Worm (Caenorhabditis elegans) whole organism, L4 larva: Measurements from ENCODE around the gene Y48A6B.3.

Experiments used
- F26F4.8 ChIP-seq: fragments of 200-800 bp; sonication (Bioruptor generic); conservative IDR thresholded peaks from 2 replicates; pipeline ENCODE4 v1.3.6; 2022; ENCODE audit warnings: missing genetic modification characterization, missing compliant biosample characterization
- F49E8.2 ChIP-seq: sonication (generic microtip); optimal IDR thresholded peaks from 2 replicates; lab custom pipeline; 2016; ENCODE audit warnings: missing compliant biosample characterization, mild to moderate bottlenecking, missing genetic modification characterization, borderline replicate concordance
- ZK337.2 ChIP-seq: fragments of 200-800 bp; sonication (Bioruptor generic); IDR thresholded peaks from 2 replicates; pipeline ENCODE4 v1.3.6; 2022; ENCODE audit warnings: missing genetic modification reagents, missing genetic modification characterization, missing compliant biosample characterization
- ZK546.5 ChIP-seq, 2 experiments: sonication (generic microtip); optimal IDR thresholded peaks; 2 replicates each; lab custom pipeline; 2017; ENCODE audit warnings: missing biosample characterization in 2 of 2, missing genetic modification characterization in 2 of 2
- aha-1 ChIP-seq: fragments of 150-350 bp; peaks from one replicate; lab custom pipeline; 2014; ENCODE audit warnings: missing biosample characterization, missing genetic modification characterization
- ama-1 ChIP-seq: fragments of 150-350 bp; optimal IDR thresholded peaks from 2 replicates; lab custom pipeline; 2014; ENCODE audit warnings: inconsistent platforms, mixed read lengths
- ceh-28 ChIP-seq: fragments of 150-350 bp; optimal IDR thresholded peaks from 2 replicates; lab custom pipeline; 2014; ENCODE audit warnings: missing biosample characterization, missing genetic modification reagents, missing genetic modification characterization
- ceh-44 ChIP-seq: fragments of 200-800 bp; sonication (Bioruptor generic); IDR thresholded peaks from 2 replicates; pipeline ENCODE4 v1.3.6; 2022; ENCODE audit warnings: missing genetic modification reagents, missing genetic modification characterization, missing compliant biosample characterization
- ceh-82 ChIP-seq: sonication (generic microtip); optimal IDR thresholded peaks from 2 replicates; lab custom pipeline; 2017; ENCODE audit warnings: missing biosample characterization, missing genetic modification characterization
- ctbp-1 ChIP-seq: fragments of 200-800 bp; sonication (Bioruptor generic); IDR thresholded peaks from 2 replicates; pipeline ENCODE4 v1.3.6; 2022; ENCODE audit warnings: missing genetic modification reagents, missing genetic modification characterization, missing compliant biosample characterization
- daf-12 ChIP-seq: fragments of 150-350 bp; optimal IDR thresholded peaks from 2 replicates; lab custom pipeline; 2014; ENCODE audit warnings: missing biosample characterization, missing genetic modification reagents, missing genetic modification characterization
- daf-16 ChIP-seq, 3 experiments: sonication (generic microtip); optimal IDR thresholded peaks; 2 replicates each; lab custom pipeline; 2016 to 2017; ENCODE audit warnings: missing genetic modification characterization in 3 of 3, missing genetic modification reagents in 3 of 3, mild to moderate bottlenecking in 2 of 3, missing compliant biosample characterization in 2 of 3, missing biosample characterization in 1 of 3, moderate library complexity in 1 of 3
- daf-8 ChIP-seq: fragments of 200-800 bp; sonication (Bioruptor generic); IDR thresholded peaks from 2 replicates; pipeline ENCODE4 v1.3.6; 2022; ENCODE audit warnings: missing genetic modification characterization, missing compliant biosample characterization
- egl-43 ChIP-seq: fragments of 200-800 bp; sonication (Bioruptor generic); IDR thresholded peaks from 2 replicates; pipeline ENCODE4 v1.3.6; 2022; ENCODE audit warnings: missing genetic modification reagents, missing genetic modification characterization, missing compliant biosample characterization
- gei-8 ChIP-seq: fragments of 200-800 bp; sonication (Bioruptor generic); optimal IDR thresholded peaks from 2 replicates; lab custom pipeline; 2018; ENCODE audit warnings: mild to moderate bottlenecking, missing genetic modification characterization, missing compliant biosample characterization
- hif-1 ChIP-seq, 2 experiments: sonication (generic microtip); optimal IDR thresholded peaks; 2 replicates each; lab custom pipeline; 2016 to 2017; ENCODE audit warnings: missing compliant biosample characterization in 2 of 2, missing genetic modification characterization in 2 of 2, missing genetic modification reagents in 2 of 2, missing genotype in 2 of 2, mild to moderate bottlenecking in 1 of 2
- hlh-30 ChIP-seq: sonication (generic microtip); optimal IDR thresholded peaks from 2 replicates; lab custom pipeline; 2017; ENCODE audit warnings: antibody characterized with exemption, mild to moderate bottlenecking, missing genetic modification characterization, missing compliant biosample characterization; ENCODE audit not compliant: insufficient read depth
- lim-7 ChIP-seq: fragments of 200-800 bp; sonication (Bioruptor generic); IDR thresholded peaks from 2 replicates; pipeline ENCODE4 v1.3.6; 2022; ENCODE audit warnings: missing genetic modification characterization, missing compliant biosample characterization
- lin-38 ChIP-seq: fragments of 200-800 bp; sonication (Bioruptor generic); IDR thresholded peaks from 2 replicates; pipeline ENCODE4 v1.3.6; 2022; ENCODE audit warnings: missing genetic modification reagents, missing genetic modification characterization, missing compliant biosample characterization
- lin-39 ChIP-seq: fragments of 150-350 bp; optimal IDR thresholded peaks from 2 replicates; lab custom pipeline; 2014; ENCODE audit warnings: missing biosample characterization, missing genetic modification reagents, missing genetic modification characterization
- madf-5 ChIP-seq, 2 experiments: fragments of 200-800 bp; sonication (Bioruptor generic); IDR thresholded peaks; 2 replicates each; pipeline ENCODE4 v1.3.6; 2022; ENCODE audit warnings: missing compliant biosample characterization in 2 of 2, missing genetic modification characterization in 2 of 2
- madf-9 ChIP-seq: fragments of 200-800 bp; sonication (Bioruptor generic); conservative IDR thresholded peaks from 2 replicates; pipeline ENCODE4 v1.3.6; 2022; ENCODE audit warnings: missing genetic modification reagents, missing genetic modification characterization, missing compliant biosample characterization
- mdl-1 ChIP-seq, 2 experiments: fragments of 150-350 bp in 1 of 2; sonication (generic microtip) in 1 of 2; optimal IDR thresholded peaks; 2 replicates each; lab custom pipeline; 2014 to 2017; ENCODE audit warnings: missing biosample characterization in 2 of 2, missing genetic modification characterization in 2 of 2
- mdt-29 ChIP-seq: fragments of 200-800 bp; sonication (Bioruptor generic); IDR thresholded peaks from 2 replicates; pipeline ENCODE4 v1.3.6; 2022; ENCODE audit warnings: missing genetic modification reagents, missing genetic modification characterization, missing compliant biosample characterization
- mep-1 ChIP-seq: fragments of 150-350 bp; sonication (generic microtip); optimal IDR thresholded peaks from 3 replicates; lab custom pipeline; 2014; ENCODE audit warnings: missing biosample characterization, missing genetic modification characterization
- mes-2 ChIP-seq: sonication (generic microtip); optimal IDR thresholded peaks from 2 replicates; lab custom pipeline; 2016; ENCODE audit warnings: missing genotype, mild to moderate bottlenecking, missing genetic modification characterization, missing compliant biosample characterization; ENCODE audit not compliant: poor library complexity, severe bottlenecking
- nhr-111 ChIP-seq: fragments of 200-800 bp; sonication (Bioruptor generic); optimal IDR thresholded peaks from 2 replicates; lab custom pipeline; 2018; ENCODE audit warnings: mild to moderate bottlenecking, missing genetic modification characterization, missing compliant biosample characterization
- nhr-237 ChIP-seq: sonication (generic microtip); optimal IDR thresholded peaks from 2 replicates; lab custom pipeline; 2017; ENCODE audit warnings: missing biosample characterization, missing genetic modification characterization
- nhr-25 ChIP-seq: sonication (generic microtip); optimal IDR thresholded peaks from 2 replicates; lab custom pipeline; 2017; ENCODE audit warnings: missing genetic modification characterization, mild to moderate bottlenecking, missing compliant biosample characterization, antibody characterized with exemption, moderate library complexity, borderline replicate concordance; ENCODE audit not compliant: insufficient read depth
- nhr-28 ChIP-seq: fragments of 150-350 bp; optimal IDR thresholded peaks from 2 replicates; lab custom pipeline; 2014; ENCODE audit warnings: missing biosample characterization, missing genetic modification characterization
- nhr-41 ChIP-seq: fragments of 200-800 bp; sonication (Bioruptor generic); IDR thresholded peaks from 2 replicates; pipeline ENCODE4 v1.3.6; 2022; ENCODE audit warnings: missing genetic modification reagents, missing genetic modification characterization, missing compliant biosample characterization
- nhr-48 ChIP-seq: sonication (generic microtip); optimal IDR thresholded peaks from 2 replicates; lab custom pipeline; 2016; ENCODE audit warnings: mild to moderate bottlenecking, missing genetic modification characterization, missing compliant biosample characterization
- nhr-77 ChIP-seq: fragments of 150-350 bp; optimal IDR thresholded peaks from 2 replicates; lab custom pipeline; 2014; ENCODE audit warnings: missing biosample characterization, missing genetic modification characterization
- pha-4 ChIP-seq, 2 experiments: fragments of 150-350 bp in 1 of 2; fragments of 200-800 bp in 1 of 2; sonication (Bioruptor generic) in 1 of 2; IDR thresholded peaks in 1 of 2; optimal IDR thresholded peaks in 1 of 2; 2 replicates each; pipeline versions ENCODE4 v1.3.6 to Lab custom; 2014 to 2022; ENCODE audit warnings: missing genetic modification characterization in 2 of 2, missing genetic modification reagents in 2 of 2, missing biosample characterization in 1 of 2, missing compliant biosample characterization in 1 of 2
- php-3 ChIP-seq: fragments of 200-800 bp; sonication (Bioruptor generic); IDR thresholded peaks from 2 replicates; pipeline ENCODE4 v1.3.6; 2022; ENCODE audit warnings: missing genetic modification reagents, missing genetic modification characterization, missing compliant biosample characterization
- saeg-2 ChIP-seq: fragments of 200-800 bp; sonication (Bioruptor generic); IDR thresholded peaks from 2 replicates; pipeline ENCODE4 v1.3.6; 2022; ENCODE audit warnings: missing genetic modification reagents, missing genetic modification characterization, missing compliant biosample characterization
- set-16 ChIP-seq: fragments of 200-800 bp; sonication (Bioruptor generic); IDR thresholded peaks from 2 replicates; pipeline ENCODE4 v1.3.6; 2022; ENCODE audit warnings: missing genetic modification reagents, missing genetic modification characterization, missing compliant biosample characterization
- snpc-1.2 ChIP-seq: fragments of 200-800 bp; sonication (Bioruptor generic); IDR thresholded peaks from 2 replicates; pipeline ENCODE4 v1.3.6; 2022; ENCODE audit warnings: missing genetic modification reagents, missing genetic modification characterization, missing compliant biosample characterization
- snpc-4 ChIP-seq: fragments of 150-350 bp; optimal IDR thresholded peaks from 2 replicates; lab custom pipeline; 2014; ENCODE audit warnings: missing biosample characterization, missing genetic modification characterization
- unc-62 ChIP-seq, 3 experiments: fragments of 150-350 bp in 1 of 3; sonication (generic microtip); optimal IDR thresholded peaks in 2 of 3; peaks in 1 of 3; 1 replicate in 1 of 3; 2 replicates in 2 of 3; lab custom pipeline; 2014 to 2017; ENCODE audit warnings: missing biosample characterization in 3 of 3, missing genetic modification characterization in 3 of 3, missing genetic modification reagents in 3 of 3, missing genotype in 1 of 3
- zag-1 ChIP-seq: fragments of 150-350 bp; optimal IDR thresholded peaks from 2 replicates; lab custom pipeline; 2014; ENCODE audit warnings: missing biosample characterization, missing genetic modification characterization
- ztf-7 ChIP-seq: fragments of 150-350 bp; optimal IDR thresholded peaks from 2 replicates; lab custom pipeline; 2014; ENCODE audit warnings: missing biosample characterization, missing genetic modification characterization

Y48A6B.3 gene

ce11 chrIII:11008869-11009268, 847 bp downstream of the Y48A6B.3 start, which contains the start of gene exos-1:
exos-1 (plus strand) TSS chrIII:11009043.
- TF ChIP-seq daf-16 (GFP tag; optimal IDR thresholded peaks at IDR 0.05; lab: Kevin White, UChicago): no peak
- TF ChIP-seq daf-16 (tag; optimal IDR thresholded peaks at IDR 0.05; lab: Kevin White, UChicago): no peak
- TF ChIP-seq snpc-4: no peak
- peak; percentile 48 for TF ChIP-seq lin-38 (GFP tag; lab: Robert Waterston, UW)
- TF ChIP-seq madf-5 (GFP tag; IDR thresholded peaks at IDR 0.05; lab: Robert Waterston, UW): no peak
- no peak for TF ChIP-seq F26F4.8
- TF ChIP-seq pha-4 (GFP tag; IDR thresholded peaks at IDR 0.05; lab: Robert Waterston, UW): no peak
- no peak for TF ChIP-seq pha-4 (tag; optimal IDR thresholded peaks at IDR 0.05; lab: Kevin White, UChicago)
- 0 out of 2 replicates have a peak, but pooled peaks have one; percentile 39 for TF ChIP-seq ctbp-1
- TF ChIP-seq php-3 (GFP tag; lab: Robert Waterston, UW): no peak
- no peak for TF ChIP-seq mdt-29 (GFP tag; lab: Robert Waterston, UW)
- TF ChIP-seq unc-62 (GFP tag; optimal IDR thresholded peaks at IDR 0.05 in 1 of 2; lab: Kevin White, UChicago): peak in 1 of 2 experiments; percentile 45
- no peak for TF ChIP-seq unc-62 (tag; optimal IDR thresholded peaks at IDR 0.05; lab: Kevin White, UChicago)
- no peak for TF ChIP-seq daf-12 (tag; lab: Kevin White, UChicago)
- no peak for TF ChIP-seq snpc-1.2
- TF ChIP-seq nhr-77 (tag; lab: Kevin White, UChicago): no peak
- no peak for TF ChIP-seq mes-2 (tag; lab: Kevin White, UChicago)

- TF ChIP-seq ZK546.5 (tag; optimal IDR thresholded peaks at IDR 0.05; lab: Kevin White, UChicago) (no peak), lin-38 (GFP tag; lab: Robert Waterston, UW) (peak; percentile 52)
- TF ChIP-seq, all 104 proteins: peak for 1
Measured at ce11 chrIII:11010597-11010996, 2.6 kb downstream of the Y48A6B.3 start.

- no peak for TF ChIP-seq nhr-48 (tag; lab: Kevin White, UChicago)
- TF ChIP-seq F49E8.2 (tag; lab: Kevin White, UChicago): no peak
- TF ChIP-seq ztf-7 (tag; lab: Kevin White, UChicago): no peak
- TF ChIP-seq lim-7 (GFP tag; lab: Robert Waterston, UW): no peak
- no peak for TF ChIP-seq nhr-237 (tag; lab: Kevin White, UChicago)
- no peak for TF ChIP-seq nhr-41
- TF ChIP-seq ceh-82: no peak
- TF ChIP-seq daf-8 (GFP tag; lab: Robert Waterston, UW): no peak
- no peak for TF ChIP-seq aha-1 (tag; lab: Kevin White, UChicago)
- no peak for TF ChIP-seq nhr-25
- no peak for TF ChIP-seq lin-38 (GFP tag; lab: Robert Waterston, UW)
- TF ChIP-seq egl-43 (GFP tag; lab: Robert Waterston, UW): no peak
- no peak for TF ChIP-seq ceh-44 (GFP tag; lab: Robert Waterston, UW)
- no peak for TF ChIP-seq F26F4.8
Measured at ce11 chrIII:11012264-11012663, 4.2 kb downstream of the Y48A6B.3 start, which contains the start of gene kvs-4. kvs-4 (plus strand) TSS chrIII:11012564.

DNA sequence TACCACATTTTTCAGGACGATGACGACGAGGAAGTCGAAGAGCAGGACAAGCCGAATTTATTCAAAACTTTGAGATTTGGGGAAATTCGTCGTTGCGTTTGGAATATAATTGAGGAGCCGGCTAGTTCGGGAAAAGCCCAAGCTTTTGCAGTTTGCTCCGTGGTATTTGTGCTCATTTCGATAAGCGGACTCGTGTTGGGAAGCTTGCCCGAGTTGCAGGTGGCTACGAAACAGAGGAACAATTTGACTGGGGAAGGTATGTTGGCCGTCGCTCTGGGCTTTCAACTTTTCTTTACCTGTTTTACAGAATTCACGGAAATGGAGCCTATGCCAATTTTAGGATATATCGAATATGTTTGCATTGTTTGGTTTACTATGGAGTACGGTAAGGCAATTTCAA, 14.3 kb downstream of the Y48A6B.3 start:
- TF ChIP-seq ama-1 (lab: Kevin White, UChicago): no peak
- TF ChIP-seq lim-7 (GFP tag; lab: Robert Waterston, UW): no peak
- no peak for TF ChIP-seq ZK337.2
- no peak for TF ChIP-seq zag-1 (tag; lab: Kevin White, UChicago)
- TF ChIP-seq aha-1 (tag; lab: Kevin White, UChicago): peak; percentile 51

DNA sequence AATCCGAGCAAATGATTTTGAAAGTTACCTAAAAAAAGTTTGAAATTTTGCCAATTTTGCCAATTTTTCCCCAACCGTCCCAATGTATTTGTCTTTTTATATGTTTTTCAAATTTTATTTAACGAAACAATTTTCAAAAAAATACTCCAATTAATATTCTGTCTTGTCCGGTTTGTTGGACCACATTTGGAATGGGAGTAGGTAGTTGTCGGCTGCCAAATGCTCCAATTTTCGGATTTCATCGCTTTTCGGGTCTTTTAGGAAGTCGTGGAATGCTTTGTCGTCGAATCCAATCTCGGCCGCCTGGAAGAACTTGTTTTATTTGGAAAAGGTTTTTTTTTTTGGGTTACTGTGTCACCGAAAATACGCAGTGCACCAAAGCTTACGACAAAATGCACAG, 17.1 kb downstream of the Y48A6B.3 start:
- TF ChIP-seq F26F4.8: no peak
- no peak for TF ChIP-seq gei-8
- TF ChIP-seq ZK337.2: no peak
- no peak for TF ChIP-seq lin-39 (tag; lab: Kevin White, UChicago)
- TF ChIP-seq set-16 (GFP tag; lab: Robert Waterston, UW): no peak
- TF ChIP-seq saeg-2 (GFP tag; lab: Robert Waterston, UW): no peak
- no peak for TF ChIP-seq ceh-28 (tag; lab: Kevin White, UChicago)
- TF ChIP-seq hlh-30: no peak
- TF ChIP-seq nhr-28 (tag; lab: Kevin White, UChicago): no peak
- no peak for TF ChIP-seq hif-1 (tag; optimal IDR thresholded peaks at IDR 0.05; lab: Kevin White, UChicago)
- TF ChIP-seq mep-1: no peak
- no peak for TF ChIP-seq nhr-111
- peak; percentile 63 for TF ChIP-seq aha-1 (tag; lab: Kevin White, UChicago)
- TF ChIP-seq unc-62 (GFP tag; optimal IDR thresholded peaks at IDR 0.05 in 1 of 2; lab: Kevin White, UChicago): peak in 1 of 2 experiments; percentile 61
- TF ChIP-seq unc-62 (tag; optimal IDR thresholded peaks at IDR 0.05; lab: Kevin White, UChicago): no peak
- TF ChIP-seq madf-9 (GFP tag; lab: Robert Waterston, UW): no peak
- no peak for TF ChIP-seq mdl-1 (tag; optimal IDR thresholded peaks at IDR 0.05; lab: Kevin White, UChicago)
